In genomic region chr2L:4128859-4129258, dm6 we compare ENCODE assay signal across 4 fruit fly cellular contexts.
TF ChIP-seq lines count a peak whose summit lies in the region.

No protein-coding gene starts in this region.

- no peak for TF ChIP-seq CTCF in whole organism, embryonic (GFP tag; optimal IDR thresholded peaks at IDR 0.05; lab: Kevin White, UChicago)

TF ChIP-seq in whole organism, embryonic, 481 proteins besides CTCF, POLR2A, EP300 and RAD21 (continues in another document):
- TF ChIP-seq CG10147 (GFP tag; optimal IDR thresholded peaks at IDR 0.05; lab: Kevin White, UChicago) (no peak), Hr78 (GFP tag; optimal IDR thresholded peaks at IDR 0.05; lab: Kevin White, UChicago) (no peak), HLH3B (GFP tag; IDR thresholded peaks at IDR 0.05; lab: Robert Waterston, UW) (0 out of 2 replicates have a peak, but pooled peaks have one; percentile 13), sqz (GFP tag; optimal IDR thresholded peaks at IDR 0.05; lab: Kevin White, UChicago) (no peak), otp (GFP tag; IDR thresholded peaks at IDR 0.05; lab: Robert Waterston, UW) (no peak), HmgZ (tag; optimal IDR thresholded peaks at IDR 0.05; lab: Kevin White, UChicago) (no peak), prd (optimal IDR thresholded peaks at IDR 0.05; lab: Kevin White, UChicago) (no peak), prd (GFP tag; IDR thresholded peaks at IDR 0.05; lab: Robert Waterston, UW) (peak; percentile 41; the same call in 1 of the 3 replicates), schlank (tag; optimal IDR thresholded peaks at IDR 0.05; lab: Kevin White, UChicago) (no peak), CG1603 (tag; optimal IDR thresholded peaks at IDR 0.05; lab: Kevin White, UChicago) (peak; percentile 13), slou (GFP tag; optimal IDR thresholded peaks at IDR 0.05; lab: Kevin White, UChicago) (no peak), Abd-B (GFP tag; optimal IDR thresholded peaks at IDR 0.05; lab: Kevin White, UChicago) (no peak), grn (GFP tag; optimal IDR thresholded peaks at IDR 0.05; lab: Kevin White, UChicago) (no peak), pfk (GFP tag; optimal IDR thresholded peaks at IDR 0.05; lab: Kevin White, UChicago) (no peak), Hr3 (GFP tag; optimal IDR thresholded peaks at IDR 0.05; lab: Kevin White, UChicago) (no peak), CG13624 (GFP tag; optimal IDR thresholded peaks at IDR 0.05; lab: Kevin White, UChicago) (no peak), emc (GFP tag; optimal IDR thresholded peaks at IDR 0.05; lab: Kevin White, UChicago) (no peak), gce (GFP tag; IDR thresholded peaks at IDR 0.05; lab: Robert Waterston, UW) (no peak), az2 (GFP tag; optimal IDR thresholded peaks at IDR 0.05; lab: Kevin White, UChicago) (no peak), Spps (tag; optimal IDR thresholded peaks at IDR 0.05; lab: Kevin White, UChicago) (no peak), Aef1 (GFP tag; IDR thresholded peaks at IDR 0.05; lab: Robert Waterston, UW) (no peak), shn (GFP tag; optimal IDR thresholded peaks at IDR 0.05; lab: Kevin White, UChicago) (no peak), fru (optimal IDR thresholded peaks at IDR 0.05; lab: Kevin White, UChicago) (no peak), HLH54F (GFP tag; optimal IDR thresholded peaks at IDR 0.05; lab: Kevin White, UChicago) (no peak)

TF ChIP-seq in whole organism, prepupa, 60 proteins besides CTCF, POLR2A, EP300 and RAD21 (continues in another document):
- no peak for TF ChIP-seq Gug (GFP tag; IDR thresholded peaks at IDR 0.05; lab: Robert Waterston, UW)
- TF ChIP-seq CG6854 (GFP tag; optimal IDR thresholded peaks at IDR 0.05; lab: Kevin White, UChicago) = no peak
- TF ChIP-seq ss (GFP tag; optimal IDR thresholded peaks at IDR 0.05; lab: Kevin White, UChicago) = no peak
- no peak for TF ChIP-seq CG16779 (tag; optimal IDR thresholded peaks at IDR 0.05; lab: Kevin White, UChicago)
- no peak for TF ChIP-seq CG6808 (GFP tag; optimal IDR thresholded peaks at IDR 0.05; lab: Kevin White, UChicago)
- no peak for TF ChIP-seq Blimp-1 (GFP tag; optimal IDR thresholded peaks at IDR 0.05; lab: Kevin White, UChicago)
- TF ChIP-seq pdm3 (GFP tag; optimal IDR thresholded peaks at IDR 0.05; lab: Kevin White, UChicago) = peak; percentile 11
- no peak for TF ChIP-seq Eip93F (GFP tag; optimal IDR thresholded peaks at IDR 0.05; lab: Kevin White, UChicago)
- TF ChIP-seq fd59A (GFP tag; optimal IDR thresholded peaks at IDR 0.05; lab: Kevin White, UChicago) = no peak
- TF ChIP-seq acj6 (GFP tag; optimal IDR thresholded peaks at IDR 0.05; lab: Kevin White, UChicago) = no peak
- no peak for TF ChIP-seq CG11762 (GFP tag; optimal IDR thresholded peaks at IDR 0.05; lab: Kevin White, UChicago; ENCODE audit: insufficient read depth)
- TF ChIP-seq Sox15 (GFP tag; optimal IDR thresholded peaks at IDR 0.05; lab: Kevin White, UChicago) = no peak
- TF ChIP-seq CG32006 (GFP tag; optimal IDR thresholded peaks at IDR 0.05; lab: Kevin White, UChicago) = no peak
- no peak for TF ChIP-seq CG4318 (GFP tag; optimal IDR thresholded peaks at IDR 0.05; lab: Kevin White, UChicago)
- TF ChIP-seq CG3032 (tag; optimal IDR thresholded peaks at IDR 0.05; lab: Kevin White, UChicago) = peak; percentile 2
- no peak for TF ChIP-seq CG8319 (GFP tag; optimal IDR thresholded peaks at IDR 0.05; lab: Kevin White, UChicago)
- peak; percentile 5 for TF ChIP-seq Sox102F (GFP tag; optimal IDR thresholded peaks at IDR 0.05; lab: Kevin White, UChicago)
- TF ChIP-seq salr (GFP tag; optimal IDR thresholded peaks at IDR 0.05; lab: Kevin White, UChicago) = no peak
- no peak for TF ChIP-seq Sox14 (GFP tag; optimal IDR thresholded peaks at IDR 0.05; lab: Kevin White, UChicago)
- no peak for TF ChIP-seq CG10669 (GFP tag; optimal IDR thresholded peaks at IDR 0.05; lab: Kevin White, UChicago)
- TF ChIP-seq CG1621 (tag; optimal IDR thresholded peaks at IDR 0.05; lab: Kevin White, UChicago) = no peak
- TF ChIP-seq CG6276 (GFP tag; optimal IDR thresholded peaks at IDR 0.05; lab: Kevin White, UChicago) = no peak
- peak; percentile 0 for TF ChIP-seq Eip75B (GFP tag; optimal IDR thresholded peaks at IDR 0.05; lab: Kevin White, UChicago)
- TF ChIP-seq eg (GFP tag; IDR thresholded peaks at IDR 0.05; lab: Robert Waterston, UW) = 0 out of 3 replicates have a peak, but pooled peaks have one; percentile 10

TF ChIP-seq in whole organism, pupa, 21 proteins besides CTCF, POLR2A, EP300 and RAD21:
- no peak for TF ChIP-seq CG34367 (tag; optimal IDR thresholded peaks at IDR 0.05; lab: Kevin White, UChicago)
- no peak for TF ChIP-seq D1 (tag; optimal IDR thresholded peaks at IDR 0.05; lab: Kevin White, UChicago)
- TF ChIP-seq CG17806 (tag; optimal IDR thresholded peaks at IDR 0.05; lab: Kevin White, UChicago) = no peak
- no peak for TF ChIP-seq CG32121 (GFP tag; IDR thresholded peaks at IDR 0.05; lab: Robert Waterston, UW)
- TF ChIP-seq fd96Ca (GFP tag; IDR thresholded peaks at IDR 0.05; lab: Robert Waterston, UW) = no peak
- TF ChIP-seq CG4496 (GFP tag; IDR thresholded peaks at IDR 0.05; lab: Robert Waterston, UW) = no peak
- TF ChIP-seq Pif1B (GFP tag; optimal IDR thresholded peaks at IDR 0.05; lab: Kevin White, UChicago) = no peak
- TF ChIP-seq CG13204 (GFP tag; optimal IDR thresholded peaks at IDR 0.05; lab: Kevin White, UChicago) = no peak
- no peak for TF ChIP-seq CG10348 (GFP tag; IDR thresholded peaks at IDR 0.05; lab: Robert Waterston, UW)
- no peak for TF ChIP-seq CG14655 (GFP tag; optimal IDR thresholded peaks at IDR 0.05; lab: Kevin White, UChicago)
- TF ChIP-seq CG15710 (tag; optimal IDR thresholded peaks at IDR 0.05; lab: Kevin White, UChicago) = peak; percentile 1
- TF ChIP-seq CG8159 (tag; optimal IDR thresholded peaks at IDR 0.05; lab: Kevin White, UChicago) = peak; percentile 21
- TF ChIP-seq gl (tag; optimal IDR thresholded peaks at IDR 0.05; lab: Kevin White, UChicago) = no peak
- no peak for TF ChIP-seq CG12605 (GFP tag; IDR thresholded peaks at IDR 0.05; lab: Robert Waterston, UW)
- no peak for TF ChIP-seq rn (GFP tag; IDR thresholded peaks at IDR 0.05; lab: Robert Waterston, UW)
- no peak for TF ChIP-seq CG9948 (tag; optimal IDR thresholded peaks at IDR 0.05; lab: Kevin White, UChicago)

TF ChIP-seq in whole organism, wandering third instar larva, 38 proteins besides CTCF, POLR2A, EP300 and RAD21:
- peak; percentile 54 for TF ChIP-seq h (GFP tag; optimal IDR thresholded peaks at IDR 0.05; lab: Kevin White, UChicago)
- peak; percentile 29 for TF ChIP-seq fru (GFP tag; optimal IDR thresholded peaks at IDR 0.05; lab: Kevin White, UChicago)
- peak; percentile 20 for TF ChIP-seq ey (GFP tag; optimal IDR thresholded peaks at IDR 0.05; lab: Kevin White, UChicago)
- TF ChIP-seq HLH106 (tag; optimal IDR thresholded peaks at IDR 0.05; lab: Kevin White, UChicago) = peak; percentile 32
- TF ChIP-seq rgr (GFP tag; optimal IDR thresholded peaks at IDR 0.05; lab: Kevin White, UChicago) = peak; percentile 32
- no peak for TF ChIP-seq GATAd (GFP tag; optimal IDR thresholded peaks at IDR 0.05; lab: Kevin White, UChicago)
- TF ChIP-seq Dfd (GFP tag; optimal IDR thresholded peaks at IDR 0.05; lab: Kevin White, UChicago) = no peak
- peak in 1 of 2 experiments; percentile 51 for TF ChIP-seq foxo (GFP tag; optimal IDR thresholded peaks at IDR 0.05; lab: Kevin White, UChicago)
- peak; percentile 18 for TF ChIP-seq woc (GFP tag; optimal IDR thresholded peaks at IDR 0.05; lab: Kevin White, UChicago)

Comparison
In these comparisons a context has a peak if more than half of its experiments do, and no peak if none do; other contexts are left out.
1. Of the 7 proteins assayed by ChIP-seq in both whole organism, embryonic and whole organism, prepupa: peak only in whole organism, embryonic: none; only in whole organism, prepupa: Hr39 and Sox102F; in both: none; in neither: 5.